Worm (Caenorhabditis elegans): ENCODE results near the gene C12D5.9.
A peak's percentile ranks its signal among the peaks of the same experiment; 100 is the strongest.

C12D5.9 gene

DNA sequence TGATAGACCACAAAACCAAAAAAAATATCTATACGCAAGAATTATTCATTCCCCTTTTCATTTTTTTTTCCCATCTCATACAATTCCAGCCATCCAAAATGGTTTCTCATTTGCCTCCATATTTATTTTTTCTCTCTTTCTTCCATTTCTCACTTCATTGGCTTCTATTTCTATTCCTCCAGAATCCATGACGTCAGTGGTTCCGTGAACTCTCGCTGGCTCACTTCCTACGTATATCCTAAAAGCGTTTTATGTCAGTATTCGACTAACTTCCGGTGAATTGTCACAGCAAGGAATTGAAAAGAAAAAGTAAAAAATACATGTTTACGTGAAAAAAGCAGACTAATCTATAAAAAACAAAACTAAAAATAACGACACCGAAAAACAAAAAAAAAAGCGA, 37.1 kb upstream of the C12D5.9 start:
- TF ChIP-seq unc-39 (tag; optimal IDR thresholded peaks at IDR 0.05): no peak
- TF ChIP-seq nhr-6 (tag; optimal IDR thresholded peaks at IDR 0.05): no peak
- no peak for TF ChIP-seq nhr-21 (tag; optimal IDR thresholded peaks at IDR 0.05)
- no peak for TF ChIP-seq Y55F3AM.14 (GFP tag; optimal IDR thresholded peaks at IDR 0.05)
- TF ChIP-seq mab-5 (tag; optimal IDR thresholded peaks at IDR 0.05): no peak
- TF ChIP-seq sem-4 (tag; optimal IDR thresholded peaks at IDR 0.05): no peak
- TF ChIP-seq nhr-237 (tag; optimal IDR thresholded peaks at IDR 0.05): no peak
- no peak for TF ChIP-seq ztf-1 (GFP tag; conservative IDR thresholded peaks at IDR 0.05)
- no peak for TF ChIP-seq alr-1 (tag; optimal IDR thresholded peaks at IDR 0.05)
- no peak for TF ChIP-seq elt-1 (tag; optimal IDR thresholded peaks at IDR 0.05)
- no peak for TF ChIP-seq gmeb-1 (tag; optimal IDR thresholded peaks at IDR 0.05)
- TF ChIP-seq ama-1 (optimal IDR thresholded peaks at IDR 0.05): no peak
- TF ChIP-seq ZK546.5 (tag; optimal IDR thresholded peaks at IDR 0.05): no peak
- TF ChIP-seq ztf-4 (tag; optimal IDR thresholded peaks at IDR 0.05): no peak
- TF ChIP-seq R02D3.7 (tag; optimal IDR thresholded peaks at IDR 0.05): no peak
- TF ChIP-seq nhr-23 (tag; optimal IDR thresholded peaks at IDR 0.05): no peak
- no peak for TF ChIP-seq snpc-4 (tag; optimal IDR thresholded peaks at IDR 0.05)
- no peak for TF ChIP-seq mdl-1 (tag; optimal IDR thresholded peaks at IDR 0.05)
- no peak for TF ChIP-seq lin-39 (tag; optimal IDR thresholded peaks at IDR 0.05)
- no peak for TF ChIP-seq ceh-16 (tag; optimal IDR thresholded peaks at IDR 0.05)
- TF ChIP-seq dmd-4 (tag; optimal IDR thresholded peaks at IDR 0.05): no peak
- TF ChIP-seq peb-1 (tag; optimal IDR thresholded peaks at IDR 0.05): no peak
- TF ChIP-seq lin-13 (GFP tag; optimal IDR thresholded peaks at IDR 0.05): no peak
- TF ChIP-seq lsy-2 (tag; optimal IDR thresholded peaks at IDR 0.05): peak in 1 of 2 experiments; percentile 22
- no peak for TF ChIP-seq zag-1 (tag; optimal IDR thresholded peaks at IDR 0.05)
- TF ChIP-seq egl-27 (tag; optimal IDR thresholded peaks at IDR 0.05): no peak
- no peak for TF ChIP-seq unc-62 (GFP tag; optimal IDR thresholded peaks at IDR 0.05)
- no peak for TF ChIP-seq elt-3 (tag; optimal IDR thresholded peaks at IDR 0.05)
- TF ChIP-seq fos-1 (tag; optimal IDR thresholded peaks at IDR 0.05): no peak
- TF ChIP-seq skn-1 (tag; optimal IDR thresholded peaks at IDR 0.05): no peak
- TF ChIP-seq nhr-10 (tag; optimal IDR thresholded peaks at IDR 0.05): no peak
- TF ChIP-seq aly-2 (tag; optimal IDR thresholded peaks at IDR 0.05): no peak
- no peak for TF ChIP-seq nhr-77 (tag; optimal IDR thresholded peaks at IDR 0.05)
- no peak for TF ChIP-seq mbf-1 (tag; optimal IDR thresholded peaks at IDR 0.05)
- no peak for TF ChIP-seq ztf-11 (tag; optimal IDR thresholded peaks at IDR 0.05)
- no peak for TF ChIP-seq nhr-12 (tag; optimal IDR thresholded peaks at IDR 0.05)
- peak; percentile 34 for TF ChIP-seq unc-55 (GFP tag; optimal IDR thresholded peaks at IDR 0.05)
- TF ChIP-seq C34F6.9 (tag; optimal IDR thresholded peaks at IDR 0.05): peak; percentile 28
- no peak for TF ChIP-seq ceh-82 (tag; optimal IDR thresholded peaks at IDR 0.05)
- TF ChIP-seq lin-11 (tag; optimal IDR thresholded peaks at IDR 0.05): no peak
- peak; percentile 27 for TF ChIP-seq F13H6.1 (tag; optimal IDR thresholded peaks at IDR 0.05)
- no peak for TF ChIP-seq sma-3 (GFP tag; optimal IDR thresholded peaks at IDR 0.05)
- TF ChIP-seq nhr-11 (tag; optimal IDR thresholded peaks at IDR 0.05): no peak
- TF ChIP-seq nhr-25 (tag; optimal IDR thresholded peaks at IDR 0.05): no peak
- TF ChIP-seq blmp-1 (tag; optimal IDR thresholded peaks at IDR 0.05; ENCODE audit: insufficient read depth): no peak
- TF ChIP-seq crh-2 (tag; optimal IDR thresholded peaks at IDR 0.05): peak; percentile 33
- TF ChIP-seq nhr-129 (tag; optimal IDR thresholded peaks at IDR 0.05): no peak
- TF ChIP-seq sma-9 (GFP tag; optimal IDR thresholded peaks at IDR 0.05): peak; percentile 52
- TF ChIP-seq sma-9 (tag; optimal IDR thresholded peaks at IDR 0.05): no peak

DNA sequence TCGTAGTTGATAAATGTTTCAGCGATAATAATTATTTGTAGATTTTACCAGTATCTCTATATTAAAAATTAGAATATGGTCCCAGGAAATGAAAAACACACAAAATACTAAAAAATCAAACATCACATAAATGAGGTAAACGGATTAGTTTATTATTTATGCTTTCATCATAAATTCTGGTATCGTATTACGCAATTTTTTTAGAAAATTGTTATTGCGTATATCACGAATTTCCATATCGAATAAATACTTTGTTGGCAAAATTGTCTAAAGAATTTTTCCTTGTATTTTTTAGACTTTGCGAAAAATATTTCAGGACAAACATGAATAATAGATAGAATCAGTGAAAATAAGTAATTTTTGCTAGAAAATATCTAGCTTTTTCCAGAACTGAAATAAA, 36.4 kb upstream of the C12D5.9 start:
- TF ChIP-seq lin-13 (GFP tag; optimal IDR thresholded peaks at IDR 0.05) (no peak), crh-2 (tag; optimal IDR thresholded peaks at IDR 0.05) (no peak), lin-39 (tag; optimal IDR thresholded peaks at IDR 0.05) (no peak), nhr-237 (tag; optimal IDR thresholded peaks at IDR 0.05) (no peak), nhr-25 (tag; optimal IDR thresholded peaks at IDR 0.05) (no peak), unc-55 (GFP tag; optimal IDR thresholded peaks at IDR 0.05) (peak; percentile 71), ama-1 (optimal IDR thresholded peaks at IDR 0.05) (no peak), aly-2 (tag; optimal IDR thresholded peaks at IDR 0.05) (no peak), nhr-129 (tag; optimal IDR thresholded peaks at IDR 0.05) (no peak)
